Fruit fly (Drosophila melanogaster) whole organism, embryonic: Measurements from ENCODE around the gene Sec23.

ENCODE experiments used
- Atf6 ChIP-seq: fragments of 200-800 bp; sonication (Bioruptor generic); IDR thresholded peaks from 2 replicates; pipeline ENCODE4 v1.3.6; 2022; ENCODE audit warnings: missing biosample characterization, missing genetic modification characterization
- BtbVII ChIP-seq: fragments of 200-800 bp; sonication (Bioruptor generic); optimal IDR thresholded peaks from 3 replicates; lab custom pipeline; 2017; ENCODE audit warnings: missing biosample characterization, mild to moderate bottlenecking, missing genetic modification characterization
- CG11456 ChIP-seq: fragments of 200-800 bp; sonication (Bioruptor generic); IDR thresholded peaks from 3 replicates; pipeline ENCODE4 v1.3.6; 2022; ENCODE audit warnings: missing biosample characterization, missing genetic modification characterization
- CG11696 ChIP-seq: fragments of 200-800 bp; sonication (Bioruptor generic); IDR thresholded peaks from 2 replicates; pipeline ENCODE4 v1.3.6; 2022; ENCODE audit warnings: missing biosample characterization, missing genetic modification characterization
- CG12104 ChIP-seq: fragments of 200-800 bp; sonication (Bioruptor generic); optimal IDR thresholded peaks from 3 replicates; lab custom pipeline; 2016; ENCODE audit warnings: missing biosample characterization, missing genetic modification characterization
- CG12236 ChIP-seq: fragments of 200-800 bp; sonication (Bioruptor generic); optimal IDR thresholded peaks from 2 replicates; lab custom pipeline; 2016; ENCODE audit warnings: missing biosample characterization, missing genetic modification characterization
- CG13123 ChIP-seq: fragments of 200-800 bp; sonication (Bioruptor generic); optimal IDR thresholded peaks from 2 replicates; lab custom pipeline; 2016; ENCODE audit warnings: missing biosample characterization, missing genetic modification characterization
- CG1603 ChIP-seq: fragments of 200-800 bp; sonication (Bioruptor generic); optimal IDR thresholded peaks from 2 replicates; lab custom pipeline; 2019; ENCODE audit warnings: missing biosample characterization, mild to moderate bottlenecking, missing genetic modification characterization, moderate library complexity
- CG17568 ChIP-seq: fragments of 200-800 bp; sonication (Bioruptor generic); optimal IDR thresholded peaks from 2 replicates; lab custom pipeline; 2018; ENCODE audit warnings: missing biosample characterization, mild to moderate bottlenecking, missing genetic modification characterization, moderate library complexity
- CG1792 ChIP-seq: fragments of 200-800 bp; sonication (Bioruptor generic); optimal IDR thresholded peaks from 2 replicates; lab custom pipeline; 2016; ENCODE audit warnings: missing biosample characterization, missing genetic modification characterization
- CG18262 ChIP-seq: fragments of 200-800 bp; optimal IDR thresholded peaks from 3 replicates; lab custom pipeline; 2019; ENCODE audit warnings: missing biosample characterization, mild to moderate bottlenecking, missing genetic modification characterization, moderate library complexity
- CG2120 ChIP-seq: fragments of 200-800 bp; sonication (Bioruptor generic); optimal IDR thresholded peaks from 3 replicates; lab custom pipeline; 2016; ENCODE audit warnings: missing biosample characterization, missing genetic modification characterization
- CG2875 ChIP-seq: fragments of 200-800 bp; sonication (Bioruptor generic); optimal IDR thresholded peaks from 2 replicates; lab custom pipeline; 2017; ENCODE audit warnings: missing biosample characterization, mild to moderate bottlenecking, missing genetic modification characterization, missing genetic modification reagents
- CG30431 ChIP-seq: fragments of 200-800 bp; sonication (Bioruptor generic); optimal IDR thresholded peaks from 2 replicates; lab custom pipeline; 2017; ENCODE audit warnings: missing biosample characterization, missing genetic modification characterization
- CG32772 ChIP-seq: fragments of 200-800 bp; sonication (Bioruptor generic); IDR thresholded peaks from 2 replicates; pipeline ENCODE4 v1.3.6; 2022; ENCODE audit warnings: missing biosample characterization, missing genetic modification characterization
- CG33557 ChIP-seq: fragments of 200-800 bp; sonication (Bioruptor generic); optimal IDR thresholded peaks from 2 replicates; lab custom pipeline; 2019; ENCODE audit warnings: missing biosample characterization, mild to moderate bottlenecking, missing genetic modification characterization, moderate library complexity
- CG3407 ChIP-seq: fragments of 200-800 bp; sonication (Bioruptor generic); optimal IDR thresholded peaks from 2 replicates; lab custom pipeline; 2018; ENCODE audit warnings: missing biosample characterization, mild to moderate bottlenecking, missing genetic modification characterization
- CG42726 ChIP-seq: fragments of 200-800 bp; sonication (Bioruptor generic); IDR thresholded peaks from 2 replicates; pipeline ENCODE4 v1.3.6; 2022; ENCODE audit warnings: missing biosample characterization, missing genetic modification characterization; ENCODE audit not compliant: partially characterized antibody
- CG4424 ChIP-seq: fragments of 200-800 bp; sonication (Bioruptor generic); optimal IDR thresholded peaks from 3 replicates; lab custom pipeline; 2016; ENCODE audit warnings: missing biosample characterization, missing genetic modification characterization
- CG4730 ChIP-seq: fragments of 200-800 bp; sonication (Bioruptor generic); IDR thresholded peaks from 2 replicates; pipeline ENCODE4 v1.3.6; 2022; ENCODE audit warnings: missing biosample characterization, missing genetic modification characterization
- CG6654 ChIP-seq: fragments of 200-800 bp; sonication (Bioruptor generic); optimal IDR thresholded peaks from 2 replicates; lab custom pipeline; 2017; ENCODE audit warnings: missing biosample characterization, mild to moderate bottlenecking, missing genetic modification characterization
- CG7786 ChIP-seq: fragments of 200-800 bp; sonication (Bioruptor generic); optimal IDR thresholded peaks from 2 replicates; lab custom pipeline; 2016; ENCODE audit warnings: missing biosample characterization, missing genetic modification characterization
- CkIIα-i1 ChIP-seq: fragments of 200-800 bp; sonication (Bioruptor generic); IDR thresholded peaks from 2 replicates; pipeline ENCODE4 v1.3.6; 2022; ENCODE audit warnings: missing biosample characterization, missing genetic modification characterization
- Dek ChIP-seq: fragments of 200-800 bp; sonication (Bioruptor generic); optimal IDR thresholded peaks from 3 replicates; lab custom pipeline; 2019; ENCODE audit warnings: missing biosample characterization, mild to moderate bottlenecking, missing genetic modification characterization, moderate library complexity
- Dref ChIP-seq: fragments of 200-800 bp; sonication (Bioruptor generic); IDR thresholded peaks from 2 replicates; pipeline ENCODE4 v1.3.6; 2022; ENCODE audit warnings: missing biosample characterization, missing genetic modification characterization
- E2f1 ChIP-seq: fragments of 200-800 bp; sonication (Bioruptor generic); IDR thresholded peaks from 2 replicates; pipeline ENCODE4 v1.3.6; 2022; ENCODE audit warnings: missing biosample characterization, missing genetic modification characterization
- Elba2 ChIP-seq: fragments of 200-800 bp; sonication (Bioruptor generic); optimal IDR thresholded peaks from 3 replicates; lab custom pipeline; 2016; ENCODE audit warnings: missing biosample characterization, missing genetic modification characterization
- HLH54F ChIP-seq: fragments of 200-800 bp; sonication (Bioruptor generic); optimal IDR thresholded peaks from 3 replicates; lab custom pipeline; 2016; ENCODE audit warnings: missing biosample characterization, missing genetic modification characterization
- HLHmδ ChIP-seq: fragments of 200-800 bp; sonication (Bioruptor generic); optimal IDR thresholded peaks from 2 replicates; lab custom pipeline; 2018; ENCODE audit warnings: missing biosample characterization, mild to moderate bottlenecking, missing genetic modification characterization, moderate library complexity
- Hr51 ChIP-seq, 2 experiments: fragments of 200-800 bp; sonication (Bioruptor generic); optimal IDR thresholded peaks; 2 replicates in 1 of 2; 3 replicates in 1 of 2; lab custom pipeline; 2016 to 2018; ENCODE audit warnings: missing biosample characterization in 2 of 2, missing genetic modification characterization in 2 of 2, mild to moderate bottlenecking in 1 of 2, moderate library complexity in 1 of 2
- Hsf ChIP-seq: fragments of 200-800 bp; sonication (Bioruptor generic); optimal IDR thresholded peaks from 3 replicates; lab custom pipeline; 2016; ENCODE audit warnings: missing biosample characterization, missing genetic modification characterization
- Max ChIP-seq: fragments of 200-800 bp; sonication (Bioruptor generic); optimal IDR thresholded peaks from 2 replicates; lab custom pipeline; 2016; ENCODE audit warnings: missing biosample characterization, mild to moderate bottlenecking, missing genetic modification characterization
- Mes4 ChIP-seq: fragments of 200-800 bp; sonication (Bioruptor generic); optimal IDR thresholded peaks from 2 replicates; lab custom pipeline; 2016; ENCODE audit warnings: missing biosample characterization, missing genetic modification characterization
- Oaz ChIP-seq: fragments of 200-800 bp; sonication (Bioruptor generic); IDR thresholded peaks from 2 replicates; pipeline ENCODE4 v1.3.6; 2022; ENCODE audit warnings: missing biosample characterization, missing genetic modification characterization
- Poxn ChIP-seq: fragments of 200-800 bp; sonication (Bioruptor generic); IDR thresholded peaks from 2 replicates; pipeline ENCODE4 v1.3.6; 2022; ENCODE audit warnings: missing biosample characterization, missing genetic modification characterization
- Sox100B ChIP-seq: fragments of 200-800 bp; sonication (Bioruptor generic); optimal IDR thresholded peaks from 3 replicates; lab custom pipeline; 2018; ENCODE audit warnings: missing biosample characterization, mild to moderate bottlenecking, missing genetic modification characterization
- Spps ChIP-seq: fragments of 200-800 bp; sonication (Bioruptor generic); optimal IDR thresholded peaks from 2 replicates; lab custom pipeline; 2018; ENCODE audit warnings: missing biosample characterization, mild to moderate bottlenecking, missing genetic modification characterization
- TFAM ChIP-seq: fragments of 200-800 bp; sonication (Bioruptor generic); optimal IDR thresholded peaks from 2 replicates; lab custom pipeline; 2017; ENCODE audit warnings: missing biosample characterization, missing genetic modification characterization, inconsistent platforms
- Usf ChIP-seq: fragments of 200-800 bp; sonication (Bioruptor generic); optimal IDR thresholded peaks from 2 replicates; lab custom pipeline; 2017; ENCODE audit warnings: missing genotype, missing biosample characterization, missing genetic modification characterization
- ap ChIP-seq: fragments of 200-800 bp; sonication (Bioruptor generic); IDR thresholded peaks from 2 replicates; pipeline ENCODE4 v1.3.6; 2022; ENCODE audit warnings: missing biosample characterization, missing genetic modification characterization
- ato ChIP-seq: fragments of 200-800 bp; sonication (Bioruptor generic); IDR thresholded peaks from 2 replicates; pipeline ENCODE4 v1.3.6; 2022; ENCODE audit warnings: missing biosample characterization, missing genetic modification characterization; ENCODE audit not compliant: partially characterized antibody
- bigmax ChIP-seq: fragments of 200-800 bp; sonication (Bioruptor generic); optimal IDR thresholded peaks from 2 replicates; lab custom pipeline; 2018; ENCODE audit warnings: missing biosample characterization, mild to moderate bottlenecking, missing genetic modification characterization
- br ChIP-seq: fragments of >200 bp; optimal IDR thresholded peaks from 2 replicates; lab custom pipeline; 2017
- chif ChIP-seq, 2 experiments: fragments of 200-800 bp; sonication (Bioruptor generic); optimal IDR thresholded peaks; 3 replicates each; lab custom pipeline; 2016; ENCODE audit warnings: missing biosample characterization in 2 of 2, missing genetic modification characterization in 2 of 2
- fd3F ChIP-seq: fragments of 200-800 bp; sonication (Bioruptor generic); optimal IDR thresholded peaks from 2 replicates; lab custom pipeline; 2018; ENCODE audit warnings: missing biosample characterization, mild to moderate bottlenecking, missing genetic modification characterization, moderate library complexity
- gro ChIP-seq: fragments of 200-800 bp; sonication (Bioruptor generic); optimal IDR thresholded peaks from 2 replicates; lab custom pipeline; 2016; ENCODE audit warnings: missing biosample characterization, missing genetic modification characterization
- insv ChIP-seq, 2 experiments: fragments of 200-800 bp; sonication (Bioruptor generic); optimal IDR thresholded peaks; 3 replicates each; lab custom pipeline; 2016 to 2018; ENCODE audit warnings: missing biosample characterization in 2 of 2, missing genetic modification characterization in 2 of 2
- lilli ChIP-seq: fragments of 200-800 bp; sonication (Bioruptor generic); optimal IDR thresholded peaks from 3 replicates; lab custom pipeline; 2016; ENCODE audit warnings: missing biosample characterization, missing genetic modification characterization
- lmd ChIP-seq: fragments of 200-800 bp; sonication (Bioruptor generic); IDR thresholded peaks from 2 replicates; pipeline ENCODE4 v1.3.6; 2022; ENCODE audit warnings: missing biosample characterization, missing genetic modification characterization
- p53 ChIP-seq: fragments of 200-800 bp; sonication (Bioruptor generic); optimal IDR thresholded peaks from 2 replicates; lab custom pipeline; 2016; ENCODE audit warnings: missing biosample characterization, missing genetic modification characterization
- pzg ChIP-seq: fragments of 200-800 bp; sonication (Bioruptor generic); optimal IDR thresholded peaks from 3 replicates; lab custom pipeline; 2018; ENCODE audit warnings: missing biosample characterization, mild to moderate bottlenecking, missing genetic modification characterization, moderate library complexity
- ro ChIP-seq: fragments of 200-800 bp; sonication (Bioruptor generic); IDR thresholded peaks from 2 replicates; pipeline ENCODE4 v1.3.6; 2022; ENCODE audit warnings: missing biosample characterization, missing genetic modification characterization
- twi ChIP-seq: fragments of 200-800 bp; optimal IDR thresholded peaks from 2 replicates; lab custom pipeline; 2019; ENCODE audit warnings: missing biosample characterization, mild to moderate bottlenecking, missing genetic modification characterization, moderate library complexity

The Sec23 gene

DNA sequence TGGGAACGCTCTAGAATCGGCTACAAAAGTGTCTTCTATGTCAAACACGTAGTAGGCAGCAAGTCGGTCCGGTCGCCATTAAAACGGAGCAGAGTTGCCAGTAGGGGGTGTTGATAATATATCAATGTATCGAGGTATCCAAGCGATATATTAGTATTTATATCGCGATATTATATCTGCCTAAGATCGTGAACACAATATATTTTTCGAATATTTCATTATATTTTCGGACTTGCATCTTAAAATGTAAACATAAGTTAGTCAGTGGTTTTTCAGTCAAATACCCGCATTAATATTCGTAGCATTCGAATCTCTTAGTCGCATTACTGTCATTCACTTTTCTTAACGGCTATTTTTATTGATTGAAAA, 10.9 kb downstream of the Sec23 start, which contains the start of gene CG2182 (continued):
- no peak for TF ChIP-seq Usf (GFP tag; lab: Kevin White, UChicago)
- TF ChIP-seq Oaz (GFP tag; lab: Robert Waterston, UW), result no peak
- no peak for TF ChIP-seq CG4424 (GFP tag; lab: Kevin White, UChicago)
- no peak for TF ChIP-seq TFAM (GFP tag; lab: Kevin White, UChicago)
- TF ChIP-seq twi (tag; lab: Kevin White, UChicago), result no peak
- TF ChIP-seq CG11456 (GFP tag; lab: Robert Waterston, UW), result no peak
- no peak for TF ChIP-seq CG6654
- no peak for TF ChIP-seq p53 (GFP tag; lab: Kevin White, UChicago)
- TF ChIP-seq CG1792 (GFP tag; lab: Kevin White, UChicago), result peak; percentile 8
- TF ChIP-seq CG18262 (tag; lab: Kevin White, UChicago), result no peak
- no peak for TF ChIP-seq lmd (GFP tag; lab: Robert Waterston, UW)
- TF ChIP-seq CG7786 (GFP tag; lab: Kevin White, UChicago), result no peak
- no peak for TF ChIP-seq Atf6 (GFP tag; lab: Robert Waterston, UW)
- TF ChIP-seq CG33557 (GFP tag; lab: Kevin White, UChicago), result peak; percentile 17
- TF ChIP-seq ap (GFP tag; lab: Robert Waterston, UW), result no peak
- no peak for TF ChIP-seq Hr51 (GFP tag; optimal IDR thresholded peaks at IDR 0.05; lab: Kevin White, UChicago)
- TF ChIP-seq Dek (tag; lab: Kevin White, UChicago), result no peak
- no peak for TF ChIP-seq CG13123
- TF ChIP-seq CkIIα-i1 (GFP tag; lab: Robert Waterston, UW), result no peak
- TF ChIP-seq Spps (tag; lab: Kevin White, UChicago), result no peak
- no peak for TF ChIP-seq E2f1 (GFP tag; lab: Robert Waterston, UW)
- TF ChIP-seq br (lab: Kevin White, UChicago), result no peak
- TF ChIP-seq Mes4 (GFP tag; lab: Kevin White, UChicago), result no peak
- TF ChIP-seq Elba2 (GFP tag; lab: Kevin White, UChicago), result no peak
- no peak for TF ChIP-seq Sox100B (GFP tag; lab: Kevin White, UChicago)
- TF ChIP-seq fd3F (GFP tag; lab: Kevin White, UChicago), result no peak
- TF ChIP-seq Poxn (GFP tag; lab: Robert Waterston, UW), result no peak
- TF ChIP-seq Max (GFP tag; lab: Kevin White, UChicago), result no peak
- TF ChIP-seq CG42726 (GFP tag; lab: Robert Waterston, UW), result peak; percentile 80
- no peak for TF ChIP-seq HLHmδ
- TF ChIP-seq CG1603, result peak; percentile 44
- no peak for TF ChIP-seq CG12104 (GFP tag; lab: Kevin White, UChicago)
- no peak for TF ChIP-seq CG11696 (GFP tag; lab: Robert Waterston, UW)
- peak; percentile 3 for TF ChIP-seq Hsf (GFP tag; lab: Kevin White, UChicago)
- no peak for TF ChIP-seq CG30431 (GFP tag; lab: Kevin White, UChicago)
- no peak for TF ChIP-seq HLH54F
- no peak for TF ChIP-seq CG32772 (GFP tag; lab: Robert Waterston, UW)
- no peak for TF ChIP-seq CG4730 (GFP tag; lab: Robert Waterston, UW)
- TF ChIP-seq Dref (GFP tag; lab: Robert Waterston, UW), result peak; percentile 56
- TF ChIP-seq pzg (GFP tag; lab: Kevin White, UChicago), result peak; percentile 39
- TF ChIP-seq ro, result no peak
- no peak for TF ChIP-seq CG12236
- no peak for TF ChIP-seq gro (GFP tag; lab: Kevin White, UChicago)
- TF ChIP-seq lilli (GFP tag; lab: Kevin White, UChicago), result no peak
- TF ChIP-seq CG2120 (GFP tag; lab: Kevin White, UChicago), result peak; percentile 31
- TF ChIP-seq CG3407 (GFP tag; lab: Kevin White, UChicago), result no peak
- TF ChIP-seq CG17568 (GFP tag; lab: Kevin White, UChicago), result no peak
- TF ChIP-seq BtbVII (GFP tag; lab: Kevin White, UChicago), result no peak
- TF ChIP-seq bigmax (GFP tag; lab: Kevin White, UChicago), result no peak
- TF ChIP-seq ato (GFP tag; lab: Robert Waterston, UW), result peak; percentile 83
- TF ChIP-seq chif (GFP tag; optimal IDR thresholded peaks at IDR 0.05; lab: Kevin White, UChicago), result no peak
- no peak for TF ChIP-seq CG2875 (GFP tag; lab: Kevin White, UChicago)
- TF ChIP-seq insv (GFP tag; optimal IDR thresholded peaks at IDR 0.05; lab: Kevin White, UChicago), result no peak
